Worm (Caenorhabditis elegans) whole organism, early embryonic: ENCODE data around the gene T16G12.7.
"Not testable (repeated sequence)": the region's sequence is repeated elsewhere in the genome, so short reads cannot be mapped to it uniquely, and the experiment has no call there.

ENCODE experiments used
- F13C5.2 ChIP-seq: sonication (generic microtip); optimal IDR thresholded peaks from 2 replicates; lab custom pipeline; 2017; ENCODE audit warnings: mild to moderate bottlenecking, missing genetic modification characterization, inconsistent platforms, missing compliant biosample characterization
- aly-1 ChIP-seq: sonication (generic microtip); optimal IDR thresholded peaks from 2 replicates; lab custom pipeline; 2016; ENCODE audit warnings: missing genetic modification characterization, missing compliant biosample characterization
- ama-1 ChIP-seq: fragments of 150-350 bp; optimal IDR thresholded peaks from 2 replicates; lab custom pipeline; 2014
- ceh-13 ChIP-seq: fragments of 200-800 bp; sonication (Bioruptor generic); optimal IDR thresholded peaks from 2 replicates; lab custom pipeline; 2018; ENCODE audit warnings: mild to moderate bottlenecking, missing genetic modification characterization, missing compliant biosample characterization
- ets-7 ChIP-seq: sonication (generic microtip); optimal IDR thresholded peaks from 2 replicates; lab custom pipeline; 2016; ENCODE audit warnings: missing genotype, missing genetic modification characterization, missing compliant biosample characterization
- hmg-4 ChIP-seq: fragments of 200-800 bp; sonication (Bioruptor generic); optimal IDR thresholded peaks from 2 replicates; lab custom pipeline; 2018; ENCODE audit warnings: mild to moderate bottlenecking, missing genetic modification characterization, missing compliant biosample characterization
- hnd-1 ChIP-seq: sonication (generic microtip); optimal IDR thresholded peaks from 2 replicates; lab custom pipeline; 2016; ENCODE audit warnings: missing genetic modification characterization, missing compliant biosample characterization
- pes-1 ChIP-seq: fragments of 200-800 bp; sonication (Bioruptor generic); IDR thresholded peaks from 2 replicates; pipeline ENCODE4 v1.3.6; 2022; ENCODE audit warnings: missing genetic modification reagents, missing genetic modification characterization, missing compliant biosample characterization
- scrt-1 ChIP-seq: fragments of 200-800 bp; sonication (Bioruptor generic); IDR thresholded peaks from 2 replicates; pipeline ENCODE4 v1.3.6; 2022; ENCODE audit warnings: missing genetic modification characterization, missing compliant biosample characterization
- sea-1 ChIP-seq: fragments of 200-800 bp; sonication (Bioruptor generic); conservative IDR thresholded peaks from 2 replicates; pipeline ENCODE4 v1.3.6; 2022; ENCODE audit warnings: missing genetic modification characterization, missing compliant biosample characterization
- tbx-11 ChIP-seq: fragments of 200-800 bp; sonication (Bioruptor generic); IDR thresholded peaks from 2 replicates; pipeline ENCODE4 v1.3.6; 2022; ENCODE audit warnings: missing genetic modification characterization, missing compliant biosample characterization
- tbx-37 ChIP-seq: fragments of 200-800 bp; sonication (Bioruptor generic); conservative IDR thresholded peaks from 2 replicates; pipeline ENCODE4 v1.3.6; 2022; ENCODE audit warnings: missing genetic modification reagents, missing genetic modification characterization, missing compliant biosample characterization
- tra-4 ChIP-seq: sonication (generic microtip); optimal IDR thresholded peaks from 2 replicates; lab custom pipeline; 2017; ENCODE audit warnings: missing genetic modification characterization, missing compliant biosample characterization

DNA sequence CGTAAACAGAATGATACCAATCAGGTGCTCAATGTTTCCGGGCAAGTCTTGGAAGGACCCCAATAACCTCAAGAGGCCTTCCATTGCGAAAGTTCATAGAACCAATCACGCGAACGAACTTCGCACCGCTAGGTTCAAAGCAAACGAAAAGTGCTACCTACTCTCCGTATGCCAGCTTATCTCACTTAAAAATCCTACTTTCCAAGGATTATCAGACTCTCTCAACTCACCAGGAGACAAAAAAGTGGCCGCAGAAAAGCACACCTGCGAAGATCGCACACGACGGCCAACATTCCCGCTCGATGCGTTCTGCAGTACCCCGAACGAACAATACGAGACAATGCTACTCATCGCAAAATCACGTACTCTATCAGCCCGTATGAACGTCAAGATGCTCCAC is 13.4 kb upstream of the T16G12.7 start, which contains the start of gene T16G12.12:
- not testable (repeated sequence) for TF ChIP-seq hmg-4 (GFP tag; lab: Kevin White, UChicago); hnd-1 (tag; lab: Kevin White, UChicago); F13C5.2 (tag; lab: Kevin White, UChicago); ets-7 (tag; lab: Kevin White, UChicago); ama-1 (lab: Kevin White, UChicago); aly-1 (tag; lab: Kevin White, UChicago); pes-1 (GFP tag; lab: Robert Waterston, UW); tra-4; tbx-11 (GFP tag; lab: Robert Waterston, UW); tbx-37 (GFP tag; lab: Robert Waterston, UW); ceh-13 (GFP tag; lab: Kevin White, UChicago); sea-1; scrt-1 (GFP tag; lab: Robert Waterston, UW)
